Worm (Caenorhabditis elegans) whole organism, late embryonic: ENCODE results near the gene cka-1.

ENCODE experiments used
- C38D4.7 ChIP-seq: fragments of 200-800 bp; sonication (Bioruptor generic); optimal IDR thresholded peaks from 2 replicates; lab custom pipeline; 2018; ENCODE audit warnings: mild to moderate bottlenecking, missing genetic modification characterization, moderate library complexity, missing compliant biosample characterization
- K02D7.2 ChIP-seq: sonication (generic microtip); optimal IDR thresholded peaks from 2 replicates; lab custom pipeline; 2017; ENCODE audit warnings: mild to moderate bottlenecking, missing genetic modification characterization, missing compliant biosample characterization
- K09A11.1 ChIP-seq: sonication (generic microtip); optimal IDR thresholded peaks from 2 replicates; lab custom pipeline; 2017; ENCODE audit warnings: antibody characterized with exemption, mild to moderate bottlenecking, missing genetic modification characterization, missing compliant biosample characterization; ENCODE audit not compliant: insufficient read depth
- Y22D7AL.16 ChIP-seq: sonication (generic microtip); optimal IDR thresholded peaks from 2 replicates; lab custom pipeline; 2016; ENCODE audit warnings: missing genetic modification characterization, missing compliant biosample characterization
- ahr-1 ChIP-seq: sonication (generic microtip); optimal IDR thresholded peaks from 2 replicates; lab custom pipeline; 2016; ENCODE audit warnings: missing genetic modification characterization, missing compliant biosample characterization
- ceh-14 ChIP-seq: sonication (generic microtip); optimal IDR thresholded peaks from 2 replicates; lab custom pipeline; 2016; ENCODE audit warnings: missing genotype, missing genetic modification characterization, missing compliant biosample characterization
- ceh-24 ChIP-seq: sonication (generic microtip); optimal IDR thresholded peaks from 2 replicates; lab custom pipeline; 2016; ENCODE audit warnings: mild to moderate bottlenecking, missing genetic modification characterization, missing compliant biosample characterization
- ceh-34 ChIP-seq: sonication (generic microtip); optimal IDR thresholded peaks from 2 replicates; lab custom pipeline; 2016; ENCODE audit warnings: mild to moderate bottlenecking, missing genetic modification characterization, missing compliant biosample characterization
- ceh-45 ChIP-seq: fragments of 200-800 bp; sonication (Bioruptor generic); IDR thresholded peaks from 2 replicates; pipeline ENCODE4 v1.3.6; 2022; ENCODE audit warnings: missing genetic modification reagents, missing genetic modification characterization, missing compliant biosample characterization
- ceh-48 ChIP-seq: sonication (generic microtip); optimal IDR thresholded peaks from 2 replicates; lab custom pipeline; 2016; ENCODE audit warnings: missing genetic modification characterization, inconsistent platforms, missing compliant biosample characterization
- ceh-6 ChIP-seq: fragments of 200-800 bp; sonication (Bioruptor generic); optimal IDR thresholded peaks from 2 replicates; lab custom pipeline; 2018; ENCODE audit warnings: mild to moderate bottlenecking, missing genetic modification characterization, missing compliant biosample characterization
- dmd-4 ChIP-seq: sonication (generic microtip); optimal IDR thresholded peaks from 2 replicates; lab custom pipeline; 2016; ENCODE audit warnings: borderline replicate concordance, missing genetic modification characterization, missing compliant biosample characterization
- dve-1 ChIP-seq: sonication (generic microtip); optimal IDR thresholded peaks from 2 replicates; lab custom pipeline; 2017; ENCODE audit warnings: antibody characterized with exemption, mild to moderate bottlenecking, missing genetic modification characterization, missing compliant biosample characterization
- elt-2 ChIP-seq: sonication (generic microtip); optimal IDR thresholded peaks from 2 replicates; lab custom pipeline; 2016; ENCODE audit warnings: missing genetic modification reagents, missing genetic modification characterization, missing compliant biosample characterization
- elt-4 ChIP-seq: sonication (generic microtip); optimal IDR thresholded peaks from 2 replicates; lab custom pipeline; 2016; ENCODE audit warnings: missing genetic modification characterization, missing compliant biosample characterization
- ets-4 ChIP-seq: sonication (generic microtip); optimal IDR thresholded peaks from 2 replicates; lab custom pipeline; 2016; ENCODE audit warnings: missing genetic modification characterization, missing compliant biosample characterization
- eyg-1 ChIP-seq: sonication (generic microtip); optimal IDR thresholded peaks from 2 replicates; lab custom pipeline; 2016; ENCODE audit warnings: missing genotype, missing genetic modification characterization, missing compliant biosample characterization
- fkh-10 ChIP-seq: fragments of 150-350 bp; optimal IDR thresholded peaks from 2 replicates; lab custom pipeline; 2014; ENCODE audit warnings: missing biosample characterization, missing genetic modification reagents, missing genetic modification characterization
- hlh-15 ChIP-seq: sonication (generic microtip); optimal IDR thresholded peaks from 2 replicates; lab custom pipeline; 2016; ENCODE audit warnings: missing genetic modification characterization, missing compliant biosample characterization
- lim-6 ChIP-seq: sonication (generic microtip); optimal IDR thresholded peaks from 2 replicates; lab custom pipeline; 2016; ENCODE audit warnings: missing genetic modification characterization, missing compliant biosample characterization
- lin-11 ChIP-seq: fragments of 200-800 bp; sonication (Bioruptor generic); optimal IDR thresholded peaks from 2 replicates; lab custom pipeline; 2018; ENCODE audit warnings: mild to moderate bottlenecking, missing genetic modification characterization, missing compliant biosample characterization
- madf-2 ChIP-seq: sonication (generic microtip); optimal IDR thresholded peaks from 2 replicates; lab custom pipeline; 2017; ENCODE audit warnings: missing genetic modification characterization, missing compliant biosample characterization
- nhr-232 ChIP-seq: sonication (generic microtip); optimal IDR thresholded peaks from 2 replicates; lab custom pipeline; 2016; ENCODE audit warnings: missing genetic modification characterization, missing compliant biosample characterization
- pha-4 ChIP-seq: fragments of 150-350 bp; optimal IDR thresholded peaks from 2 replicates; lab custom pipeline; 2018; ENCODE audit warnings: missing biosample characterization, missing genetic modification reagents, missing genetic modification characterization
- ref-2 ChIP-seq: sonication (generic microtip); optimal IDR thresholded peaks from 2 replicates; lab custom pipeline; 2016; ENCODE audit warnings: missing genetic modification characterization, missing compliant biosample characterization
- syd-9 ChIP-seq: sonication (generic microtip); optimal IDR thresholded peaks from 2 replicates; lab custom pipeline; 2016; ENCODE audit warnings: mild to moderate bottlenecking, missing genetic modification characterization, moderate library complexity, missing compliant biosample characterization
- tbx-2 ChIP-seq: sonication (generic microtip); optimal IDR thresholded peaks from 2 replicates; lab custom pipeline; 2016; ENCODE audit warnings: missing genetic modification characterization, missing compliant biosample characterization
- tbx-7 ChIP-seq: sonication (generic microtip); optimal IDR thresholded peaks from 2 replicates; lab custom pipeline; 2016; ENCODE audit warnings: missing genotype, missing genetic modification characterization, missing compliant biosample characterization
- ttx-3 ChIP-seq: sonication (generic microtip); optimal IDR thresholded peaks from 2 replicates; lab custom pipeline; 2016; ENCODE audit warnings: missing genetic modification reagents, missing genetic modification characterization, missing compliant biosample characterization
- unc-86 ChIP-seq: sonication (generic microtip); optimal IDR thresholded peaks from 2 replicates; lab custom pipeline; 2016; ENCODE audit warnings: missing genetic modification characterization, missing compliant biosample characterization
- ztf-16 ChIP-seq: sonication (generic microtip); optimal IDR thresholded peaks from 2 replicates; lab custom pipeline; 2017; ENCODE audit warnings: missing genetic modification characterization, missing compliant biosample characterization

Gene cka-1

ce11 chrIV:9717844-9718243 lies 19.6 kb downstream of the cka-1 start:
- TF ChIP-seq syd-9 (tag; lab: Kevin White, UChicago) (no peak), unc-86 (tag; lab: Kevin White, UChicago) (no peak)

ce11 chrIV:9716490-9716889 lies 20.9 kb downstream of the cka-1 start:
- TF ChIP-seq lin-11 (no peak), dve-1 (tag; lab: Kevin White, UChicago) (no peak), elt-2 (tag; lab: Kevin White, UChicago) (peak; percentile 33)

DNA sequence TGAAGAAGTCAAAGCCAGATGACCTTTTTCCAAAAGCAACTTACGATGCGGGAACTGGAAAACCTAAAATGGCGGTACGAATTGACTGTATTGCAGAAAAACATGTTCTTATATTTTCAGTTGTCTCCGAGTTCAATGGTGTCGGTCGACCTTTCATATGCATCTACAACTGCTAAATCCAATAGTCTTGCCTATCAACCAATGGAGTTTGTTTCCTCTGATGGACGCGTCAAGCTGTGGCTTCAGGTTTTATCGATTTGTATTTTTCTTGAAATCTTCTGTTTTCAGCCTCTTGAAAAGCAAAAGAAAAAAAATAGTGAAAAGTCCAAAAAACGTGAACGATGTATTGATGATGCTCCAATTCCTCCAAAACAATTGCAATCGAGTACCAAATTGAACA lies 23.2 kb downstream of the cka-1 start:
- TF ChIP-seq ttx-3 (tag; lab: Kevin White, UChicago) (no peak), tbx-2 (tag; lab: Kevin White, UChicago) (no peak), ahr-1 (tag; lab: Kevin White, UChicago) (no peak), ztf-16 (tag; lab: Kevin White, UChicago) (no peak), nhr-232 (no peak), tbx-7 (tag; lab: Kevin White, UChicago) (no peak), elt-4 (tag; lab: Kevin White, UChicago) (no peak), ceh-6 (GFP tag; lab: Kevin White, UChicago) (no peak), ceh-14 (tag; lab: Kevin White, UChicago) (no peak), fkh-10 (GFP tag; lab: Kevin White, UChicago) (no peak), ref-2 (tag; lab: Kevin White, UChicago) (no peak)
- TF ChIP-seq, all 69 proteins: peak for 0

- no peak for TF ChIP-seq ets-4 (tag; lab: Kevin White, UChicago)
- TF ChIP-seq eyg-1 (tag; lab: Kevin White, UChicago) = no peak
- TF ChIP-seq ceh-48 = no peak
- no peak for TF ChIP-seq dmd-4 (tag; lab: Kevin White, UChicago)
- TF ChIP-seq fkh-10 (GFP tag; lab: Kevin White, UChicago) = no peak
- TF ChIP-seq dve-1 (tag; lab: Kevin White, UChicago) = no peak
Measured at ce11 chrIV:9712782-9713181, 24.6 kb downstream of the cka-1 start, which contains the start of gene K01H12.4. K01H12.4 (plus strand) TSS chrIV:9713082.

DNA sequence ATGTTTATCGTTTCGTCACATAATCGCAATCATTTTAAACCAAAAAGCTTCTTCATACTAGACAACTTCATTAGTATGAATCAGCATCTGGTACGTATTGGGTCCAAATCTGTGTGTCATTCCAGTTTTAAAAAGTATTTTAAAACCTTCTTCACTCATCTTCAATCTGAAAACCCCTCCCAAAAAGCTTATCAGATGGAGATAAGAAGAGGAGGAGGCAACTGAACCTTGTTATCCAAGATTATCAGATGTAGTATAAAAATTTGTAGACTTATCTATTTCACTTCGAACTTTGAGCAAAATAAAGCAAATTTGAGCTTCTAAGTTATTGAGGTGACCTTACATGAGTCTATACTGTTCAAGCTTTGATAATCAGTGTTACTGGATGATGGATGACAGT lies 27.5 kb downstream of the cka-1 start, which contains the start of gene nhr-38:
nhr-38 (plus strand) TSS at position 301 of the 400 bp plus-strand sequence.
- TF ChIP-seq pha-4 (tag; lab: Kevin White, UChicago) (no peak), ceh-45 (no peak), elt-4 (tag; lab: Kevin White, UChicago) (no peak), ztf-16 (tag; lab: Kevin White, UChicago) (no peak), dmd-4 (tag; lab: Kevin White, UChicago) (no peak), Y22D7AL.16 (tag; lab: Kevin White, UChicago) (no peak), K09A11.1 (no peak), nhr-232 (no peak), madf-2 (no peak), C38D4.7 (no peak)

DNA sequence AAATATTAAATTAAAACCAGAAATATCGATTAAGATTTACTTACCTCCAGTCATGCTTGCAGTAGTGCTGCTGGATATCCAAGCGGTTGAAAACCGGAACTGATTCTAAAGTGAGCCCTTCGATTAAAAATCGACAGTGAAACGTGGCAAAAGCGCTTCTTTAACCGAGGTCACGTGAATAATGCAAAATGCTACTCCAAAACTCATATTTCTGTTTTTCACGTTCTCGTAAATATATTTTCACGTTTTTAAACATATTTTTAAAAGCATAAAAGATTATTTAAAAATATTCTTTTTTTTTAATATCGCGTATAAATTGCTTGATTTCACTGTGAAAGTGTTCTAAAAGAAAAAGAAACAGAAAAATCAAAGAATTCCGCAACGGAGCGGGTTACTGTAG lies 28.2 kb downstream of the cka-1 start, which contains the start of gene ant-1.3:
ant-1.3 (minus strand) TSS at position 101 of the 400 bp plus-strand sequence.
- TF ChIP-seq ceh-24 (no peak), ref-2 (tag; lab: Kevin White, UChicago) (no peak), ceh-14 (tag; lab: Kevin White, UChicago) (no peak), ceh-34 (tag; lab: Kevin White, UChicago) (no peak), lim-6 (tag; lab: Kevin White, UChicago) (no peak), tbx-7 (tag; lab: Kevin White, UChicago) (no peak), hlh-15 (tag; lab: Kevin White, UChicago) (no peak), elt-4 (tag; lab: Kevin White, UChicago) (no peak), K02D7.2 (tag; lab: Kevin White, UChicago) (no peak)
